Worm (Caenorhabditis elegans) whole organism, L3 larva: ENCODE data around the gene phat-8.

ENCODE experiments used
- R02D3.7 ChIP-seq: fragments of 150-350 bp; optimal IDR thresholded peaks from 2 replicates; lab custom pipeline; 2014; ENCODE audit warnings: missing biosample characterization, missing genetic modification characterization
- ZK546.5 ChIP-seq: sonication (generic microtip); optimal IDR thresholded peaks from 2 replicates; lab custom pipeline; 2017; ENCODE audit warnings: missing biosample characterization, missing genetic modification characterization
- ceh-28 ChIP-seq: fragments of 150-350 bp; optimal IDR thresholded peaks from 2 replicates; lab custom pipeline; 2014; ENCODE audit warnings: missing biosample characterization, missing genetic modification reagents, missing genetic modification characterization
- egl-27 ChIP-seq: sonication (generic microtip); optimal IDR thresholded peaks from 4 replicates; lab custom pipeline; 2017; ENCODE audit warnings: missing biosample characterization, missing genetic modification reagents, missing genetic modification characterization
- elt-3 ChIP-seq, 3 experiments: fragments of 150-350 bp in 1 of 3; sonication (generic microtip) in 2 of 3; optimal IDR thresholded peaks; 2 replicates in 2 of 3; 4 replicates in 1 of 3; lab custom pipeline; 2014 to 2017; ENCODE audit warnings: missing biosample characterization in 3 of 3, missing genetic modification characterization in 3 of 3
- fos-1 ChIP-seq: fragments of 150-350 bp; optimal IDR thresholded peaks from 2 replicates; lab custom pipeline; 2014; ENCODE audit warnings: missing biosample characterization, missing genetic modification characterization
- lin-39 ChIP-seq: fragments of 150-350 bp; optimal IDR thresholded peaks from 2 replicates; lab custom pipeline; 2018; ENCODE audit warnings: missing biosample characterization, missing genetic modification reagents, missing genetic modification characterization
- nhr-12 ChIP-seq: fragments of 150-350 bp; optimal IDR thresholded peaks from 2 replicates; lab custom pipeline; 2014; ENCODE audit warnings: missing biosample characterization, missing genetic modification characterization
- nhr-23 ChIP-seq: fragments of 150-350 bp; optimal IDR thresholded peaks from 2 replicates; lab custom pipeline; 2014; ENCODE audit warnings: missing biosample characterization, missing genetic modification reagents, missing genetic modification characterization
- nhr-77 ChIP-seq: fragments of 150-350 bp; optimal IDR thresholded peaks from 2 replicates; lab custom pipeline; 2014; ENCODE audit warnings: missing biosample characterization, missing genetic modification characterization
- skn-1 ChIP-seq: fragments of 150-350 bp; optimal IDR thresholded peaks from 2 replicates; lab custom pipeline; 2014; ENCODE audit warnings: missing biosample characterization, missing genetic modification characterization
- ztf-11 ChIP-seq: fragments of 150-350 bp; optimal IDR thresholded peaks from 2 replicates; lab custom pipeline; 2014; ENCODE audit warnings: missing biosample characterization, missing genetic modification characterization

ce11 chrII:12496981-12497380 lies 25.4 kb downstream of the phat-8 start, which contains the start of gene T21B4.3:
- TF ChIP-seq lin-39 (no peak), fos-1 (tag; lab: Kevin White, UChicago) (no peak), ceh-28 (tag; lab: Kevin White, UChicago) (no peak), ztf-11 (no peak), elt-3 (tag; optimal IDR thresholded peaks at IDR 0.05; lab: Kevin White, UChicago) (no peak), nhr-12 (tag; lab: Kevin White, UChicago) (no peak), ZK546.5 (no peak), skn-1 (tag; lab: Kevin White, UChicago) (no peak), R02D3.7 (tag; lab: Kevin White, UChicago) (no peak), egl-27 (no peak), nhr-23 (no peak), nhr-77 (tag; lab: Kevin White, UChicago) (no peak)
